Fruit fly (Drosophila melanogaster): Measurements from ENCODE around the gene Csp.

dm6 chr3L:22277186-22277585 is 10.0 kb downstream of the Csp start:
- TF ChIP-seq toe (GFP tag; optimal IDR thresholded peaks at IDR 0.05) (peak; percentile 40), ovo (GFP tag; optimal IDR thresholded peaks at IDR 0.05) (no peak), CG33017 (tag; optimal IDR thresholded peaks at IDR 0.05) (peak; percentile 19), Clk (GFP tag; optimal IDR thresholded peaks at IDR 0.05) (peak; percentile 25), pad (GFP tag; optimal IDR thresholded peaks at IDR 0.05) (peak; percentile 7), CG14711 (tag; optimal IDR thresholded peaks at IDR 0.05) (peak; percentile 39), cic (GFP tag; optimal IDR thresholded peaks at IDR 0.05) (no peak)

All from whole organism, adult.